Worm (Caenorhabditis elegans): Measurements from ENCODE around the gene snf-10.

The snf-10 gene

ce11 chrV:10466607-10467092 is 26.0 kb upstream of the snf-10 start (continued):
- TF ChIP-seq fkh-10 (GFP tag; optimal IDR thresholded peaks at IDR 0.05) (peak; percentile 95), lin-39 (tag; optimal IDR thresholded peaks at IDR 0.05) (peak; percentile 55), blmp-1 (tag; optimal IDR thresholded peaks at IDR 0.05) (peak; percentile 94), fos-1 (tag; optimal IDR thresholded peaks at IDR 0.05) (peak; percentile 95), ztf-4 (tag; optimal IDR thresholded peaks at IDR 0.05) (peak; percentile 96), lsy-2 (tag; optimal IDR thresholded peaks at IDR 0.05) (peak; percentile 85 to 93)

DNA sequence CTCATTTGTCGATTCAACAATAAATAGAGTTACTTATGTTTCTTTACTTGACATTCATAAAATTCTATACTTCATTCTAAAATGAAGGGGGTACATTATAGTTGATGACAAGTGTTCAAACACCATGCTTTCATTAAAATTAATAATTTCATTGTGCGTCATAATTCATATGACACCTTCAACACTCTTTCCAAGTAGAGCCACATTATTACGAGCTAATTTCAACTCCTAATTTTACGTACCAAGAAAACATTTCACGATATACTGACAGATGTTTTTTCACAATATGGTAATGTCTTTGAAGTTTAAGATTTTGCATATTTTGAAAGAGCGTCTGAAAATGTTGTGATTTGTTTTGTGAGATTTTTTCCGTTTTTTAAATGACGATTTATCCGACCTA is 24.9 kb upstream of the snf-10 start:
- TF ChIP-seq efl-3 (GFP tag; optimal IDR thresholded peaks at IDR 0.05) (no peak), nhr-71 (tag; optimal IDR thresholded peaks at IDR 0.05) (peak; percentile 84), alr-1 (tag; optimal IDR thresholded peaks at IDR 0.05; ENCODE audit: borderline replicate concordance) (no peak), fkh-8 (tag; optimal IDR thresholded peaks at IDR 0.05) (peak; percentile 80), lin-14 (GFP tag; optimal IDR thresholded peaks at IDR 0.05) (peak; percentile 71), ces-1 (GFP tag; optimal IDR thresholded peaks at IDR 0.05) (no peak), lin-13 (GFP tag; optimal IDR thresholded peaks at IDR 0.05) (no peak), C34B4.2 (tag; optimal IDR thresholded peaks at IDR 0.05) (no peak), snu-23 (GFP tag; optimal IDR thresholded peaks at IDR 0.05) (no peak), hpl-2 (GFP tag; optimal IDR thresholded peaks at IDR 0.05) (no peak), egl-13 (tag; optimal IDR thresholded peaks at IDR 0.05) (no peak), isw-1 (GFP tag; IDR thresholded peaks at IDR 0.05) (no peak), zip-4 (GFP tag; optimal IDR thresholded peaks at IDR 0.05) (no peak), tbx-2 (tag; optimal IDR thresholded peaks at IDR 0.05) (no peak), lin-35 (GFP tag; optimal IDR thresholded peaks at IDR 0.05) (no peak), nhr-19 (GFP tag; conservative IDR thresholded peaks at IDR 0.05) (no peak), ceh-90 (tag; optimal IDR thresholded peaks at IDR 0.05) (no peak), elt-2 (tag; optimal IDR thresholded peaks at IDR 0.05) (no peak), nhr-237 (tag; optimal IDR thresholded peaks at IDR 0.05) (no peak), dsc-1 (tag; optimal IDR thresholded peaks at IDR 0.05) (peak; percentile 85), sox-4 (tag; optimal IDR thresholded peaks at IDR 0.05) (no peak), pax-3 (tag; optimal IDR thresholded peaks at IDR 0.05) (peak; percentile 2), zag-1 (tag; optimal IDR thresholded peaks at IDR 0.05) (no peak), unc-86 (tag; optimal IDR thresholded peaks at IDR 0.05) (no peak), irx-1 (tag; optimal IDR thresholded peaks at IDR 0.05) (no peak), ztf-4 (tag; optimal IDR thresholded peaks at IDR 0.05) (no peak), fkh-4 (tag; optimal IDR thresholded peaks at IDR 0.05; ENCODE audit: borderline replicate concordance) (no peak), tlp-1 (tag; optimal IDR thresholded peaks at IDR 0.05) (no peak), lir-3 (tag; optimal IDR thresholded peaks at IDR 0.05; ENCODE audit: poor library complexity) (peak; percentile 42), nhr-85 (tag) (peak; percentile 6), nhr-11 (tag; optimal IDR thresholded peaks at IDR 0.05) (no peak), ceh-82 (tag; optimal IDR thresholded peaks at IDR 0.05) (no peak), ceh-88 (GFP tag; IDR thresholded peaks at IDR 0.05) (0 out of 2 replicates have a peak, but pooled peaks have one; percentile 33), unc-130 (tag; optimal IDR thresholded peaks at IDR 0.05) (no peak), hlh-4 (tag; optimal IDR thresholded peaks at IDR 0.05) (peak; percentile 98), dpl-1 (GFP tag; optimal IDR thresholded peaks at IDR 0.05) (no peak), fos-1 (tag; optimal IDR thresholded peaks at IDR 0.05) (no peak), rnt-1 (tag; optimal IDR thresholded peaks at IDR 0.05) (no peak), aha-1 (tag; optimal IDR thresholded peaks at IDR 0.05) (no peak), F16B12.6 (tag; optimal IDR thresholded peaks at IDR 0.05) (no peak), lin-15B (tag; optimal IDR thresholded peaks at IDR 0.05) (no peak), nhr-28 (tag; optimal IDR thresholded peaks at IDR 0.05) (no peak), mef-2 (tag; optimal IDR thresholded peaks at IDR 0.05) (no peak), snpc-4 (tag; optimal IDR thresholded peaks at IDR 0.05) (no peak), aly-2 (tag; optimal IDR thresholded peaks at IDR 0.05) (no peak), mep-1 (tag; optimal IDR thresholded peaks at IDR 0.05) (no peak), xbp-1 (tag; optimal IDR thresholded peaks at IDR 0.05) (no peak), lin-39 (tag; optimal IDR thresholded peaks at IDR 0.05) (no peak), blmp-1 (tag; optimal IDR thresholded peaks at IDR 0.05) (no peak), nhr-77 (tag; optimal IDR thresholded peaks at IDR 0.05) (no peak)

Measured in whole organism, L1 larva.